Worm (Caenorhabditis elegans) whole organism, L3 larva: ENCODE measurements around the gene dod-22.

Experiments used
- R02D3.7 ChIP-seq: fragments of 150-350 bp; optimal IDR thresholded peaks from 2 replicates; lab custom pipeline; 2014; ENCODE audit warnings: missing biosample characterization, missing genetic modification characterization
- ZK546.5 ChIP-seq: sonication (generic microtip); optimal IDR thresholded peaks from 2 replicates; lab custom pipeline; 2017; ENCODE audit warnings: missing biosample characterization, missing genetic modification characterization
- aly-2 ChIP-seq: fragments of 150-350 bp; optimal IDR thresholded peaks from 2 replicates; lab custom pipeline; 2014; ENCODE audit warnings: missing biosample characterization, missing genetic modification characterization
- ceh-16 ChIP-seq: sonication (generic microtip); optimal IDR thresholded peaks from 2 replicates; lab custom pipeline; 2017; ENCODE audit warnings: missing biosample characterization, missing genetic modification characterization
- ceh-28 ChIP-seq: fragments of 150-350 bp; optimal IDR thresholded peaks from 2 replicates; lab custom pipeline; 2014; ENCODE audit warnings: missing biosample characterization, missing genetic modification reagents, missing genetic modification characterization
- ceh-82 ChIP-seq: fragments of 150-350 bp; optimal IDR thresholded peaks from 2 replicates; lab custom pipeline; 2014; ENCODE audit warnings: missing biosample characterization, missing genetic modification characterization
- ceh-9 ChIP-seq: sonication (generic microtip); optimal IDR thresholded peaks from 2 replicates; lab custom pipeline; 2018; ENCODE audit warnings: missing biosample characterization, missing genetic modification characterization
- daf-12 ChIP-seq: fragments of 150-350 bp; optimal IDR thresholded peaks from 2 replicates; lab custom pipeline; 2014; ENCODE audit warnings: missing biosample characterization, missing genetic modification reagents, missing genetic modification characterization
- elt-1 ChIP-seq: fragments of 150-350 bp; optimal IDR thresholded peaks from 2 replicates; lab custom pipeline; 2014; ENCODE audit warnings: missing biosample characterization, missing genetic modification characterization
- elt-2 ChIP-seq: sonication (generic microtip); optimal IDR thresholded peaks from 2 replicates; lab custom pipeline; 2016; ENCODE audit warnings: missing genetic modification reagents, mild to moderate bottlenecking, missing genetic modification characterization, missing compliant biosample characterization
- elt-3 ChIP-seq, 3 experiments: fragments of 150-350 bp in 1 of 3; sonication (generic microtip) in 2 of 3; optimal IDR thresholded peaks; 2 replicates in 2 of 3; 4 replicates in 1 of 3; lab custom pipeline; 2014 to 2017; ENCODE audit warnings: missing biosample characterization in 3 of 3, missing genetic modification characterization in 3 of 3
- eor-1 ChIP-seq, 2 experiments: fragments of 150-350 bp; optimal IDR thresholded peaks; 2 replicates each; lab custom pipeline; 2014 to 2018; ENCODE audit warnings: missing biosample characterization in 2 of 2, missing genetic modification characterization in 2 of 2
- fkh-2 ChIP-seq: fragments of 150-350 bp; optimal IDR thresholded peaks from 2 replicates; lab custom pipeline; 2014; ENCODE audit warnings: missing biosample characterization, missing genetic modification reagents, missing genetic modification characterization
- fos-1 ChIP-seq: fragments of 150-350 bp; optimal IDR thresholded peaks from 2 replicates; lab custom pipeline; 2014; ENCODE audit warnings: missing biosample characterization, missing genetic modification characterization
- hmg-11 ChIP-seq: sonication (generic microtip); optimal IDR thresholded peaks from 2 replicates; lab custom pipeline; 2016; ENCODE audit warnings: missing genetic modification characterization, missing compliant biosample characterization
- jun-1 ChIP-seq: fragments of 150-350 bp; optimal IDR thresholded peaks from 2 replicates; lab custom pipeline; 2014; ENCODE audit warnings: missing biosample characterization, missing genetic modification reagents, missing genetic modification characterization
- lin-15B ChIP-seq: fragments of 150-350 bp; optimal IDR thresholded peaks from 2 replicates; lab custom pipeline; 2014; ENCODE audit warnings: missing biosample characterization, missing genetic modification characterization
- lsy-12 ChIP-seq: sonication (generic microtip); optimal IDR thresholded peaks from 2 replicates; lab custom pipeline; 2016; ENCODE audit warnings: mild to moderate bottlenecking, missing genetic modification characterization, missing compliant biosample characterization
- mdl-1 ChIP-seq: fragments of 150-350 bp; optimal IDR thresholded peaks from 2 replicates; lab custom pipeline; 2014; ENCODE audit warnings: missing biosample characterization, missing genetic modification characterization
- nfya-1 ChIP-seq: sonication (generic microtip); optimal IDR thresholded peaks from 2 replicates; lab custom pipeline; 2017; ENCODE audit warnings: missing genetic modification characterization, mild to moderate bottlenecking, missing compliant biosample characterization, antibody characterized with exemption, moderate library complexity; ENCODE audit not compliant: insufficient read depth
- nhr-11 ChIP-seq: fragments of 150-350 bp; optimal IDR thresholded peaks from 2 replicates; lab custom pipeline; 2014; ENCODE audit warnings: missing biosample characterization, missing genetic modification characterization
- nhr-23 ChIP-seq: fragments of 150-350 bp; optimal IDR thresholded peaks from 2 replicates; lab custom pipeline; 2014; ENCODE audit warnings: missing biosample characterization, missing genetic modification reagents, missing genetic modification characterization
- nhr-237 ChIP-seq: fragments of 150-350 bp; optimal IDR thresholded peaks from 2 replicates; lab custom pipeline; 2014; ENCODE audit warnings: missing biosample characterization, missing genetic modification characterization
- nhr-25 ChIP-seq: sonication (generic microtip); optimal IDR thresholded peaks from 2 replicates; lab custom pipeline; 2017; ENCODE audit warnings: missing biosample characterization, missing genetic modification characterization
- nhr-28 ChIP-seq: fragments of 150-350 bp; optimal IDR thresholded peaks from 2 replicates; lab custom pipeline; 2014; ENCODE audit warnings: missing biosample characterization, missing genetic modification characterization
- nhr-43 ChIP-seq: sonication (generic microtip); optimal IDR thresholded peaks from 2 replicates; lab custom pipeline; 2016; ENCODE audit warnings: mild to moderate bottlenecking, missing genetic modification characterization, missing compliant biosample characterization; ENCODE audit not compliant: poor library complexity, severe bottlenecking
- nhr-67 ChIP-seq: fragments of 150-350 bp; optimal IDR thresholded peaks from 2 replicates; lab custom pipeline; 2014; ENCODE audit warnings: missing biosample characterization, missing genetic modification characterization
- nhr-76 ChIP-seq: fragments of 150-350 bp; sonication (generic microtip); optimal IDR thresholded peaks from 5 replicates; lab custom pipeline; 2014; ENCODE audit warnings: missing biosample characterization, missing genetic modification characterization
- nhr-77 ChIP-seq: fragments of 150-350 bp; optimal IDR thresholded peaks from 2 replicates; lab custom pipeline; 2014; ENCODE audit warnings: missing biosample characterization, missing genetic modification characterization
- pha-4 ChIP-seq: fragments of 150-350 bp; optimal IDR thresholded peaks from 2 replicates; lab custom pipeline; 2014; ENCODE audit warnings: missing biosample characterization, missing genetic modification reagents, missing genetic modification characterization
- pqm-1 ChIP-seq: fragments of 150-350 bp; optimal IDR thresholded peaks from 2 replicates; lab custom pipeline; 2017; ENCODE audit warnings: missing biosample characterization, missing genetic modification characterization, inconsistent platforms
- sea-2 ChIP-seq: fragments of 150-350 bp; sonication (generic microtip); optimal IDR thresholded peaks from 4 replicates; lab custom pipeline; 2014; ENCODE audit warnings: missing biosample characterization, missing genetic modification reagents, missing genetic modification characterization
- tbx-2 ChIP-seq: sonication (generic microtip); optimal IDR thresholded peaks from 2 replicates; lab custom pipeline; 2016; ENCODE audit warnings: mild to moderate bottlenecking, missing genetic modification characterization, missing compliant biosample characterization
- zag-1 ChIP-seq: fragments of 150-350 bp; optimal IDR thresholded peaks from 2 replicates; lab custom pipeline; 2014; ENCODE audit warnings: missing biosample characterization, missing genetic modification characterization
- ztf-4 ChIP-seq: fragments of 150-350 bp; optimal IDR thresholded peaks from 2 replicates; lab custom pipeline; 2014; ENCODE audit warnings: missing biosample characterization, missing genetic modification characterization

dod-22 gene

ce11 chrIV:12995886-12996285 is 30.7 kb downstream of the dod-22 start, which contains the start of gene K10D11.7:
Gene K10D11.7 (minus strand): TSS chrIV:12995986.
- TF ChIP-seq nhr-76 (tag; lab: Kevin White, UChicago) (no peak), zag-1 (tag; lab: Kevin White, UChicago) (no peak), nhr-25 (tag; lab: Kevin White, UChicago) (no peak), nhr-237 (tag; lab: Kevin White, UChicago) (no peak), ZK546.5 (tag; lab: Kevin White, UChicago) (no peak), tbx-2 (tag; lab: Kevin White, UChicago) (no peak), aly-2 (no peak), ceh-28 (tag; lab: Kevin White, UChicago) (no peak), ceh-9 (tag; lab: Kevin White, UChicago) (no peak), ceh-82 (tag; lab: Kevin White, UChicago) (no peak), lin-15B (tag; lab: Kevin White, UChicago) (no peak), ceh-16 (tag; lab: Kevin White, UChicago) (no peak), nhr-11 (tag; lab: Kevin White, UChicago) (no peak)
- TF ChIP-seq, all 47 proteins: peak for 0

- TF ChIP-seq nhr-67 (tag; lab: Kevin White, UChicago) (no peak), nhr-23 (tag; lab: Kevin White, UChicago) (peak; percentile 35), elt-3 (tag; optimal IDR thresholded peaks at IDR 0.05; lab: Kevin White, UChicago) (peak in 1 of 3 experiments; percentile 8), sea-2 (GFP tag; lab: Kevin White, UChicago) (no peak), R02D3.7 (tag; lab: Kevin White, UChicago) (no peak), pha-4 (tag; lab: Kevin White, UChicago) (no peak), mdl-1 (no peak)
- TF ChIP-seq, all 47 proteins: peak for 2
These were observed 32.4 kb downstream of the dod-22 start for ce11 chrIV:12997560-12997959.

ce11 chrIV:12999087-12999486 is 33.9 kb downstream of the dod-22 start:
- TF ChIP-seq nhr-25 (tag; lab: Kevin White, UChicago) (no peak), daf-12 (no peak), nhr-23 (tag; lab: Kevin White, UChicago) (peak; percentile 29), nhr-43 (tag; lab: Kevin White, UChicago) (no peak), fos-1 (no peak), elt-1 (tag; lab: Kevin White, UChicago) (no peak)

- TF ChIP-seq elt-2 (tag; lab: Kevin White, UChicago) (peak; percentile 77), nhr-28 (no peak), jun-1 (tag; lab: Kevin White, UChicago) (no peak), nhr-23 (tag; lab: Kevin White, UChicago) (no peak), pqm-1 (tag; lab: Kevin White, UChicago) (peak; percentile 66)
These were observed 43.4 kb downstream of the dod-22 start, which contains the start of gene mbk-2 for ce11 chrIV:13008405-13009208. Gene mbk-2 (plus strand): TSS chrIV:13009158.

- TF ChIP-seq aly-2 (no peak), nhr-23 (tag; lab: Kevin White, UChicago) (no peak), pha-4 (tag; lab: Kevin White, UChicago) (no peak), hmg-11 (tag; lab: Kevin White, UChicago) (no peak), nhr-25 (tag; lab: Kevin White, UChicago) (no peak), elt-1 (tag; lab: Kevin White, UChicago) (no peak), R02D3.7 (tag; lab: Kevin White, UChicago) (no peak), eor-1 (tag; optimal IDR thresholded peaks at IDR 0.05; lab: Kevin White, UChicago) (no peak), nhr-43 (tag; lab: Kevin White, UChicago) (no peak), zag-1 (tag; lab: Kevin White, UChicago) (no peak), ZK546.5 (tag; lab: Kevin White, UChicago) (no peak), ceh-82 (tag; lab: Kevin White, UChicago) (no peak), fkh-2 (tag; lab: Kevin White, UChicago) (no peak), nfya-1 (tag; lab: Kevin White, UChicago) (no peak), lsy-12 (tag; lab: Kevin White, UChicago) (no peak), nhr-11 (tag; lab: Kevin White, UChicago) (no peak), ztf-4 (tag; lab: Kevin White, UChicago) (no peak), elt-2 (tag; lab: Kevin White, UChicago) (no peak), pqm-1 (tag; lab: Kevin White, UChicago) (no peak), nhr-77 (tag; lab: Kevin White, UChicago) (no peak)
These were observed 44.3 kb downstream of the dod-22 start for ce11 chrIV:13009507-13009906.
